Worm (Caenorhabditis elegans) whole organism, young adult: ENCODE results near the gene F13E9.13.

Experiments
- B0261.1 ChIP-seq: sonication (generic microtip); optimal IDR thresholded peaks from 2 replicates; lab custom pipeline; 2016; ENCODE audit warnings: mild to moderate bottlenecking, missing genetic modification characterization, moderate library complexity, missing compliant biosample characterization
- C06A6.2 ChIP-seq: fragments of 200-800 bp; sonication (Bioruptor generic); conservative IDR thresholded peaks from 2 replicates; pipeline ENCODE4 v1.3.6; 2022; ENCODE audit warnings: missing genetic modification characterization, missing compliant biosample characterization
- F10E7.11 ChIP-seq: sonication (generic microtip); optimal IDR thresholded peaks from 2 replicates; lab custom pipeline; 2017; ENCODE audit warnings: mild to moderate bottlenecking, missing genetic modification characterization, moderate library complexity, missing compliant biosample characterization
- F33H1.4 ChIP-seq: fragments of 200-800 bp; sonication (Bioruptor generic); IDR thresholded peaks from 2 replicates; pipeline ENCODE4 v1.3.6; 2022; ENCODE audit warnings: missing genetic modification reagents, missing genetic modification characterization, missing compliant biosample characterization
- F52B5.7 ChIP-seq: sonication (generic microtip); optimal IDR thresholded peaks from 2 replicates; lab custom pipeline; 2016; ENCODE audit warnings: mild to moderate bottlenecking, missing genetic modification characterization, missing compliant biosample characterization
- F57A8.1 ChIP-seq: fragments of 200-800 bp; sonication (Bioruptor generic); optimal IDR thresholded peaks from 2 replicates; lab custom pipeline; 2018; ENCODE audit warnings: mild to moderate bottlenecking, missing genetic modification characterization, moderate library complexity, missing compliant biosample characterization
- T07F8.4 ChIP-seq: sonication (generic microtip); optimal IDR thresholded peaks from 2 replicates; lab custom pipeline; 2016; ENCODE audit warnings: mild to moderate bottlenecking, missing genetic modification characterization, moderate library complexity, missing compliant biosample characterization
- T26A5.8 ChIP-seq: sonication (generic microtip); optimal IDR thresholded peaks from 2 replicates; lab custom pipeline; 2016; ENCODE audit warnings: missing genetic modification characterization, missing compliant biosample characterization
- Y56A3A.18 ChIP-seq: fragments of 200-800 bp; sonication (Bioruptor generic); IDR thresholded peaks from 2 replicates; pipeline ENCODE4 v1.3.6; 2022; ENCODE audit warnings: missing genetic modification reagents, missing genetic modification characterization, missing compliant biosample characterization
- Y79H2A.3 ChIP-seq: fragments of 200-800 bp; sonication (Bioruptor generic); conservative IDR thresholded peaks from 2 replicates; pipeline ENCODE4 v1.3.6; 2022; ENCODE audit warnings: missing genetic modification reagents, missing genetic modification characterization, missing compliant biosample characterization
- akir-1 ChIP-seq: fragments of 200-800 bp; sonication (Bioruptor generic); optimal IDR thresholded peaks from 2 replicates; lab custom pipeline; 2018; ENCODE audit warnings: mild to moderate bottlenecking, missing genetic modification characterization, moderate library complexity, missing compliant biosample characterization
- athp-1 ChIP-seq: sonication (generic microtip); optimal IDR thresholded peaks from 2 replicates; lab custom pipeline; 2017; ENCODE audit warnings: mild to moderate bottlenecking, missing genetic modification characterization, missing compliant biosample characterization
- attf-6 ChIP-seq: fragments of 200-800 bp; sonication (Bioruptor generic); IDR thresholded peaks from 2 replicates; pipeline ENCODE4 v1.3.6; 2022; ENCODE audit warnings: missing genetic modification reagents, missing genetic modification characterization, missing compliant biosample characterization
- bed-1 ChIP-seq: fragments of 200-800 bp; sonication (Bioruptor generic); IDR thresholded peaks from 2 replicates; pipeline ENCODE4 v1.3.6; 2022; ENCODE audit warnings: missing genetic modification reagents, missing genetic modification characterization, missing compliant biosample characterization
- ceh-27 ChIP-seq: fragments of 200-800 bp; sonication (Bioruptor generic); optimal IDR thresholded peaks from 2 replicates; lab custom pipeline; 2018; ENCODE audit warnings: mild to moderate bottlenecking, missing genetic modification characterization, moderate library complexity, missing compliant biosample characterization
- chd-7 ChIP-seq: sonication (generic microtip); optimal IDR thresholded peaks from 2 replicates; lab custom pipeline; 2016; ENCODE audit warnings: mild to moderate bottlenecking, missing genetic modification characterization, moderate library complexity, missing compliant biosample characterization
- dpff-1 ChIP-seq: sonication (generic microtip); optimal IDR thresholded peaks from 2 replicates; lab custom pipeline; 2017; ENCODE audit warnings: mild to moderate bottlenecking, missing genetic modification characterization, missing compliant biosample characterization
- egrh-3 ChIP-seq: fragments of 200-800 bp; sonication (Bioruptor generic); IDR thresholded peaks from 2 replicates; pipeline ENCODE4 v1.3.6; 2022; ENCODE audit warnings: missing genetic modification reagents, missing genetic modification characterization, missing compliant biosample characterization
- ekl-4 ChIP-seq: fragments of 200-800 bp; sonication (Bioruptor generic); IDR thresholded peaks from 2 replicates; pipeline ENCODE4 v1.3.6; 2022; ENCODE audit warnings: missing genetic modification reagents, missing genetic modification characterization, missing compliant biosample characterization
- fkh-3 ChIP-seq: sonication (generic microtip); optimal IDR thresholded peaks from 2 replicates; lab custom pipeline; 2016; ENCODE audit warnings: mild to moderate bottlenecking, missing genetic modification characterization, missing compliant biosample characterization
- gei-17 ChIP-seq: fragments of 200-800 bp; sonication (Bioruptor generic); optimal IDR thresholded peaks from 2 replicates; lab custom pipeline; 2018; ENCODE audit warnings: mild to moderate bottlenecking, missing genetic modification characterization, missing compliant biosample characterization
- hlh-12 ChIP-seq: sonication (generic microtip); optimal IDR thresholded peaks from 2 replicates; lab custom pipeline; 2016; ENCODE audit warnings: missing genetic modification characterization, missing compliant biosample characterization
- hlh-26 ChIP-seq: fragments of 200-800 bp; sonication (Bioruptor generic); conservative IDR thresholded peaks from 2 replicates; pipeline ENCODE4 v1.3.6; 2022; ENCODE audit warnings: missing genetic modification reagents, missing genetic modification characterization, missing compliant biosample characterization
- lsl-1 ChIP-seq: fragments of 200-800 bp; sonication (Bioruptor generic); optimal IDR thresholded peaks from 2 replicates; lab custom pipeline; 2018; ENCODE audit warnings: mild to moderate bottlenecking, missing genetic modification characterization, moderate library complexity, missing compliant biosample characterization
- madf-8 ChIP-seq: fragments of 200-800 bp; sonication (Bioruptor generic); conservative IDR thresholded peaks from 2 replicates; pipeline ENCODE4 v1.3.6; 2022; ENCODE audit warnings: missing genetic modification reagents, missing genetic modification characterization, missing compliant biosample characterization
- mcd-1 ChIP-seq: fragments of 200-800 bp; sonication (Bioruptor generic); IDR thresholded peaks from 2 replicates; pipeline ENCODE4 v1.3.6; 2022; ENCODE audit warnings: missing genetic modification reagents, missing genetic modification characterization, missing compliant biosample characterization
- nhr-80 ChIP-seq: sonication (generic microtip); optimal IDR thresholded peaks from 2 replicates; lab custom pipeline; 2016; ENCODE audit warnings: missing genetic modification characterization, missing compliant biosample characterization
- rec-8 ChIP-seq, 2 experiments: sonication (generic microtip); optimal IDR thresholded peaks; 2 replicates each; lab custom pipeline; 2016; ENCODE audit warnings: mild to moderate bottlenecking in 2 of 2, missing genetic modification characterization in 2 of 2, missing genetic modification reagents in 2 of 2, missing genotype in 2 of 2, missing biosample characterization in 1 of 2, missing compliant biosample characterization in 1 of 2, moderate library complexity in 1 of 2
- snpc-4 ChIP-seq, 5 experiments: fragments of 150-350 bp in 1 of 5; sonication (generic microtip) in 4 of 5; optimal IDR thresholded peaks; 2 replicates each; lab custom pipeline; 2014 to 2018; ENCODE audit warnings: missing genetic modification characterization in 5 of 5, missing biosample characterization in 3 of 5, antibody characterized with exemption in 2 of 5, mild to moderate bottlenecking in 2 of 5, missing compliant biosample characterization in 2 of 5, missing genotype in 2 of 5, moderate library complexity in 2 of 5, missing genetic modification reagents in 1 of 5
- xnd-1 ChIP-seq: sonication (generic microtip); optimal IDR thresholded peaks from 2 replicates; lab custom pipeline; 2016; ENCODE audit warnings: missing genotype, missing genetic modification reagents, missing genetic modification characterization, missing compliant biosample characterization
- ztf-18 ChIP-seq: sonication (generic microtip); optimal IDR thresholded peaks from 2 replicates; lab custom pipeline; 2016; ENCODE audit warnings: missing genotype, mild to moderate bottlenecking, missing genetic modification characterization, missing compliant biosample characterization
- ztf-22 ChIP-seq: fragments of 200-800 bp; sonication (Bioruptor generic); optimal IDR thresholded peaks from 2 replicates; lab custom pipeline; 2018; ENCODE audit warnings: mild to moderate bottlenecking, missing genetic modification characterization, moderate library complexity, missing compliant biosample characterization
- ztf-26 ChIP-seq: sonication (generic microtip); optimal IDR thresholded peaks from 2 replicates; lab custom pipeline; 2017; ENCODE audit warnings: missing genetic modification characterization, missing compliant biosample characterization

Gene F13E9.13

DNA sequence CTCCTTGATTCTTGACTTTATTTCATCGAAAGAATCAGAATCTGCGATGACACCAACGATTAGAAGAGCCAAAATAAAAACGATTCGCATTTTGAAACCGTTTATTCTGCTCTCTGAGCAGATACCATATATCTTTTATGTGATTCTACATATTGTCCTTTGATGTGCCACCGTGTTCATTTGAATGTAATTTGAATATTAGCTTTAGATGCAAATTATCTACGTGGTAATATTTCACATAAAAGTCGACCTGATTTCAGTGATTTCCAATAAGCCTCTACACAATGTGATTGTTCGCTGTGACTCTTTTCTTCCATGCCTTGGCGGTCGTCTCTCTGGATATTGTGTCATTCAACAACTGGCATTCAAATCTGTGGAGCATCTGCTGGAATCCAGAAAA lies 17.7 kb downstream of the F13E9.13 start, which contains the start of the genes F13E9.9 and F13E9.19:
TSS of gene F13E9.9 (minus strand) at position 101 of the 400 bp plus-strand sequence.
TSS of gene F13E9.19 (plus strand) at position 316 of the 400 bp plus-strand sequence.
- TF ChIP-seq hlh-26 (no peak), T26A5.8 (tag; lab: Kevin White, UChicago) (no peak), bed-1 (GFP tag; lab: Robert Waterston, UW) (no peak), dpff-1 (tag; lab: Kevin White, UChicago) (no peak), nhr-80 (tag; lab: Kevin White, UChicago) (no peak), F10E7.11 (tag; lab: Kevin White, UChicago) (no peak), mcd-1 (GFP tag; lab: Robert Waterston, UW) (no peak), attf-6 (GFP tag; lab: Robert Waterston, UW) (no peak), egrh-3 (GFP tag; lab: Robert Waterston, UW) (no peak), lsl-1 (GFP tag; lab: Kevin White, UChicago) (no peak), ekl-4 (GFP tag; lab: Robert Waterston, UW) (no peak), hlh-12 (tag; lab: Kevin White, UChicago) (no peak), ztf-22 (GFP tag; lab: Kevin White, UChicago) (no peak), Y79H2A.3 (GFP tag; lab: Robert Waterston, UW) (no peak), snpc-4 (GFP tag; optimal IDR thresholded peaks at IDR 0.05; lab: Kevin White, UChicago) (no peak), snpc-4 (tag; optimal IDR thresholded peaks at IDR 0.05; lab: Kevin White, UChicago) (no peak), Y56A3A.18 (GFP tag; lab: Robert Waterston, UW) (no peak), F52B5.7 (tag; lab: Kevin White, UChicago) (no peak), ceh-27 (GFP tag; lab: Kevin White, UChicago) (no peak), ztf-26 (tag; lab: Kevin White, UChicago) (no peak)

DNA sequence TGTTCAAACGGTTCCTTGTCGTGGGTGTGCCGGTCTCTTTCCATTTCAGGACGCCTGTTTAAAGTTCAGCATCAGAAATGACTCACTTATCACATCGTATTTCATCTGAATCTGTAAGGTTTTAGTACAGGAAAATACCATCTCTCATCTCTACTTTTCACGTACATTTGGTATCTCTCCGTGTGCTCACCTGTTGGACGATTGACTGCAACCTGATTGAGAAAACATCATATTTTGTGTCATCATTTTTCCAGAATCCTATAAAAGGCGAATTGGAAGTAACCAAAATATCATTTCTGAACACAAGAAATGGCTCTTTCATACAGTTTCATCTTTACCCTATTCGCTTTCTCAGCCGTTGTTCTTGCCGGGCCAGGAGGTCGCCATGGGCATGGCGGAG lies 18.7 kb downstream of the F13E9.13 start, which contains the start of gene srlf-30:
TSS of gene srlf-30 (plus strand) at position 301 of the 400 bp plus-strand sequence.
- no peak for TF ChIP-seq F57A8.1 (GFP tag; lab: Kevin White, UChicago)
- TF ChIP-seq madf-8 (GFP tag; lab: Robert Waterston, UW) = no peak
- no peak for TF ChIP-seq akir-1 (GFP tag; lab: Kevin White, UChicago)
- TF ChIP-seq F52B5.7 (tag; lab: Kevin White, UChicago) = no peak

DNA sequence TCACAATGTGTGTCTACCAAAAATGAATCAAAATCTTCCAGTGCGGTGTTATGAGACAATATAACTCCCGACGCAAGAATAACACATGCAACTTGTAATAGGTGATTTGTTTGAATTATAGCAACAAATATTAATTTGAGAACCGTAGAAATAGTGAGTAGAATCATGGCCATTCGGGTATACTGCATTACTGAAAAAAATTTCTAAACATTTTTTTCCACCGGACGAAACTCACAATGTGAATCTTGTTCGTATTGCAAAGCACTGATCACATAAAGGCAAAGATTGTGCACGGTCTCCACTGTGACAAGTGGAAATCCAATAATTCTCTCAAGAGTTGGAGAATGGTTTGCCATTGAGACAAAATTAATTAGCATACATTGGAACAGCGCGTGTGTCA lies 21.1 kb downstream of the F13E9.13 start:
- TF ChIP-seq B0261.1 (tag; lab: Kevin White, UChicago) (no peak), T07F8.4 (tag; lab: Kevin White, UChicago) (no peak), F33H1.4 (no peak), chd-7 (no peak), F10E7.11 (tag; lab: Kevin White, UChicago) (no peak), mcd-1 (GFP tag; lab: Robert Waterston, UW) (no peak), C06A6.2 (GFP tag; lab: Robert Waterston, UW) (no peak), athp-1 (tag; lab: Kevin White, UChicago) (no peak), rec-8 (tag; optimal IDR thresholded peaks at IDR 0.05; lab: Kevin White, UChicago) (no peak), xnd-1 (tag; lab: Kevin White, UChicago) (no peak), fkh-3 (tag; lab: Kevin White, UChicago) (no peak), ztf-18 (tag; lab: Kevin White, UChicago) (no peak), gei-17 (GFP tag; lab: Kevin White, UChicago) (no peak), snpc-4 (GFP tag; optimal IDR thresholded peaks at IDR 0.05; lab: Kevin White, UChicago) (no peak), snpc-4 (tag; optimal IDR thresholded peaks at IDR 0.05; lab: Kevin White, UChicago) (no peak), nhr-80 (tag; lab: Kevin White, UChicago) (no peak)
